Fruit fly (Drosophila melanogaster) whole organism, embryonic: ENCODE results near the gene Fibp.

Source experiments
- Aef1 ChIP-seq: fragments of 200-800 bp; sonication (Bioruptor generic); IDR thresholded peaks from 3 replicates; pipeline ENCODE4 v1.3.6; 2022; ENCODE audit warnings: missing biosample characterization, missing genetic modification characterization
- Atf-2 ChIP-seq: fragments of 200-800 bp; sonication (Bioruptor generic); optimal IDR thresholded peaks from 2 replicates; lab custom pipeline; 2016; ENCODE audit warnings: missing biosample characterization, missing genetic modification characterization
- B-H2 ChIP-seq: fragments of 200-800 bp; sonication (Bioruptor generic); optimal IDR thresholded peaks from 2 replicates; lab custom pipeline; 2018; ENCODE audit warnings: missing biosample characterization, mild to moderate bottlenecking, missing genetic modification characterization
- Bgb ChIP-seq: fragments of 200-800 bp; sonication (Bioruptor generic); IDR thresholded peaks from 2 replicates; pipeline ENCODE4 v1.3.6; 2022; ENCODE audit warnings: missing biosample characterization, missing genetic modification characterization; ENCODE audit not compliant: partially characterized antibody
- CG10147 ChIP-seq: fragments of 200-800 bp; sonication (Bioruptor generic); optimal IDR thresholded peaks from 2 replicates; lab custom pipeline; 2019; ENCODE audit warnings: missing biosample characterization, mild to moderate bottlenecking, missing genetic modification characterization, moderate library complexity
- CG10959 ChIP-seq: fragments of 200-800 bp; sonication (Bioruptor generic); IDR thresholded peaks from 2 replicates; pipeline ENCODE4 v1.3.6; 2022; ENCODE audit warnings: missing biosample characterization, missing genetic modification characterization
- CG10979 ChIP-seq: fragments of 200-800 bp; sonication (Bioruptor generic); optimal IDR thresholded peaks from 2 replicates; lab custom pipeline; 2018; ENCODE audit warnings: missing biosample characterization, mild to moderate bottlenecking, missing genetic modification characterization, moderate library complexity
- CG11695 ChIP-seq: fragments of 200-800 bp; sonication (Bioruptor generic); IDR thresholded peaks from 3 replicates; pipeline ENCODE4 v1.3.6; 2022; ENCODE audit warnings: missing biosample characterization, missing genetic modification characterization
- CG12071 ChIP-seq: fragments of 200-800 bp; sonication (Bioruptor generic); optimal IDR thresholded peaks from 3 replicates; lab custom pipeline; 2018; ENCODE audit warnings: missing biosample characterization, mild to moderate bottlenecking, missing genetic modification characterization
- CG12769 ChIP-seq: fragments of 200-800 bp; sonication (Bioruptor generic); optimal IDR thresholded peaks from 2 replicates; lab custom pipeline; 2019; ENCODE audit warnings: missing biosample characterization, mild to moderate bottlenecking, missing genetic modification characterization, moderate library complexity
- CG14667 ChIP-seq: fragments of 200-800 bp; sonication (Bioruptor generic); IDR thresholded peaks from 2 replicates; pipeline ENCODE4 v1.3.6; 2022; ENCODE audit warnings: missing biosample characterization, missing genetic modification characterization
- CG15073 ChIP-seq: fragments of 200-800 bp; sonication (Bioruptor generic); optimal IDR thresholded peaks from 2 replicates; lab custom pipeline; 2016; ENCODE audit warnings: missing biosample characterization, missing genetic modification characterization
- CG15601 ChIP-seq: fragments of 200-800 bp; sonication (Bioruptor generic); optimal IDR thresholded peaks from 3 replicates; lab custom pipeline; 2019; ENCODE audit warnings: missing biosample characterization, mild to moderate bottlenecking, missing genetic modification characterization, moderate library complexity
- CG16813 ChIP-seq: fragments of 200-800 bp; sonication (Bioruptor generic); IDR thresholded peaks from 3 replicates; pipeline ENCODE4 v1.3.6; 2022; ENCODE audit warnings: missing biosample characterization, missing genetic modification characterization; ENCODE audit not compliant: partially characterized antibody
- CG17359 ChIP-seq: fragments of 200-800 bp; sonication (Bioruptor generic); optimal IDR thresholded peaks from 3 replicates; lab custom pipeline; 2018; ENCODE audit warnings: missing biosample characterization, mild to moderate bottlenecking, missing genetic modification characterization, moderate library complexity
- CG2712 ChIP-seq: fragments of 200-800 bp; optimal IDR thresholded peaks from 3 replicates; lab custom pipeline; 2019; ENCODE audit warnings: missing biosample characterization, mild to moderate bottlenecking, missing genetic modification characterization, moderate library complexity
- CG31388 ChIP-seq: fragments of 200-800 bp; sonication (Bioruptor generic); optimal IDR thresholded peaks from 2 replicates; lab custom pipeline; 2016; ENCODE audit warnings: missing biosample characterization, missing genetic modification characterization
- CG32532 ChIP-seq: fragments of 200-800 bp; sonication (Bioruptor generic); IDR thresholded peaks from 2 replicates; pipeline ENCODE4 v1.3.6; 2022; ENCODE audit warnings: missing biosample characterization, missing genetic modification characterization
- CG34224 ChIP-seq: fragments of 200-800 bp; sonication (Bioruptor generic); IDR thresholded peaks from 3 replicates; pipeline ENCODE4 v1.3.6; 2022; ENCODE audit warnings: missing biosample characterization, missing genetic modification characterization; ENCODE audit not compliant: partially characterized antibody
- CG43689 ChIP-seq: fragments of 200-800 bp; sonication (Bioruptor generic); IDR thresholded peaks from 2 replicates; pipeline ENCODE4 v1.3.6; 2022; ENCODE audit warnings: missing biosample characterization, missing genetic modification characterization
- CG6791 ChIP-seq: fragments of 200-800 bp; sonication (Bioruptor generic); IDR thresholded peaks from 3 replicates; pipeline ENCODE4 v1.3.6; 2022; ENCODE audit warnings: missing biosample characterization, missing genetic modification characterization; ENCODE audit not compliant: partially characterized antibody
- CG6854 ChIP-seq: fragments of 200-800 bp; sonication (Bioruptor generic); optimal IDR thresholded peaks from 3 replicates; lab custom pipeline; 2017; ENCODE audit warnings: missing biosample characterization, mild to moderate bottlenecking, missing genetic modification characterization
- CG7745 ChIP-seq: fragments of 200-800 bp; sonication (Bioruptor generic); optimal IDR thresholded peaks from 2 replicates; lab custom pipeline; 2018; ENCODE audit warnings: missing biosample characterization, mild to moderate bottlenecking, missing genetic modification characterization, moderate library complexity
- CG8765 ChIP-seq: fragments of 200-800 bp; sonication (Bioruptor generic); IDR thresholded peaks from 2 replicates; pipeline ENCODE4 v1.3.6; 2022; ENCODE audit warnings: missing biosample characterization, missing genetic modification characterization
- CTCF ChIP-seq: fragments of 200-800 bp; sonication (Bioruptor generic); optimal IDR thresholded peaks from 2 replicates; lab custom pipeline; 2017; ENCODE audit warnings: missing biosample characterization, mild to moderate bottlenecking, missing genetic modification characterization, moderate library complexity
- Dp ChIP-seq: fragments of 200-800 bp; sonication (Bioruptor generic); optimal IDR thresholded peaks from 2 replicates; lab custom pipeline; 2018; ENCODE audit warnings: missing biosample characterization, mild to moderate bottlenecking, missing genetic modification characterization, moderate library complexity
- Dref ChIP-seq: fragments of 200-800 bp; sonication (Bioruptor generic); IDR thresholded peaks from 2 replicates; pipeline ENCODE4 v1.3.6; 2022; ENCODE audit warnings: missing biosample characterization, missing genetic modification characterization
- H15 ChIP-seq: fragments of 200-800 bp; sonication (Bioruptor generic); IDR thresholded peaks from 3 replicates; pipeline ENCODE4 v1.3.6; 2022; ENCODE audit warnings: missing biosample characterization, missing genetic modification characterization
- HHEX ChIP-seq: fragments of 200-800 bp; sonication (Bioruptor generic); optimal IDR thresholded peaks from 3 replicates; lab custom pipeline; 2017; ENCODE audit warnings: missing biosample characterization, mild to moderate bottlenecking, missing genetic modification characterization, missing genetic modification reagents
- HLHmδ ChIP-seq: fragments of 200-800 bp; sonication (Bioruptor generic); optimal IDR thresholded peaks from 2 replicates; lab custom pipeline; 2018; ENCODE audit warnings: missing biosample characterization, mild to moderate bottlenecking, missing genetic modification characterization, moderate library complexity
- HmgD ChIP-seq: fragments of 200-800 bp; sonication (Bioruptor generic); optimal IDR thresholded peaks from 3 replicates; lab custom pipeline; 2016; ENCODE audit warnings: missing biosample characterization, missing genetic modification characterization
- Hr78 ChIP-seq, 2 experiments: fragments of 200-800 bp in 1 of 2; fragments of >200 bp in 1 of 2; sonication (Bioruptor generic) in 1 of 2; optimal IDR thresholded peaks; 2 replicates each; lab custom pipeline; 2017 to 2019; ENCODE audit warnings: missing biosample characterization in 2 of 2, missing genetic modification characterization in 2 of 2, mild to moderate bottlenecking in 1 of 2, moderate library complexity in 1 of 2
- PHDP ChIP-seq: fragments of 200-800 bp; sonication (Bioruptor generic); optimal IDR thresholded peaks from 3 replicates; lab custom pipeline; 2018; ENCODE audit warnings: missing biosample characterization, mild to moderate bottlenecking, missing genetic modification characterization, moderate library complexity
- Pdp1 ChIP-seq, 2 experiments: fragments of 200-800 bp; sonication (Bioruptor generic); optimal IDR thresholded peaks; 3 replicates each; lab custom pipeline; 2016; ENCODE audit warnings: missing biosample characterization in 2 of 2, missing genetic modification characterization in 2 of 2, mild to moderate bottlenecking in 1 of 2, moderate library complexity in 1 of 2
- az2 ChIP-seq: fragments of 200-800 bp; sonication (Bioruptor generic); optimal IDR thresholded peaks from 3 replicates; lab custom pipeline; 2016; ENCODE audit warnings: missing biosample characterization, missing genetic modification characterization
- bab2 ChIP-seq: fragments of 200-800 bp; sonication (Bioruptor generic); optimal IDR thresholded peaks from 2 replicates; lab custom pipeline; 2016; ENCODE audit warnings: missing biosample characterization, missing genetic modification characterization
- caup ChIP-seq: fragments of 200-800 bp; sonication (Bioruptor generic); optimal IDR thresholded peaks from 3 replicates; lab custom pipeline; 2017; ENCODE audit warnings: missing biosample characterization, mild to moderate bottlenecking, missing genetic modification characterization, moderate library complexity; ENCODE audit not compliant: severe bottlenecking
- da ChIP-seq: fragments of 200-800 bp; sonication (Bioruptor generic); optimal IDR thresholded peaks from 2 replicates; lab custom pipeline; 2016; ENCODE audit warnings: missing biosample characterization, missing genetic modification characterization
- en ChIP-seq: fragments of 200-800 bp; sonication (Bioruptor generic); optimal IDR thresholded peaks from 2 replicates; lab custom pipeline; 2016; ENCODE audit warnings: missing biosample characterization, missing genetic modification characterization
- eve ChIP-seq, 2 experiments: fragments of >200 bp; optimal IDR thresholded peaks; 2 replicates each; lab custom pipeline; 2017; ENCODE audit warnings: missing biosample characterization in 2 of 2, missing genetic modification characterization in 2 of 2
- ftz-f1 ChIP-seq: fragments of 200-800 bp; sonication (Bioruptor generic); optimal IDR thresholded peaks from 2 replicates; lab custom pipeline; 2016; ENCODE audit warnings: missing biosample characterization, missing genetic modification characterization
- grn ChIP-seq: fragments of 200-800 bp; sonication (Bioruptor generic); optimal IDR thresholded peaks from 3 replicates; lab custom pipeline; 2017; ENCODE audit warnings: missing biosample characterization, missing genetic modification characterization
- hb ChIP-seq: fragments of 200-800 bp; sonication (Bioruptor generic); IDR thresholded peaks from 3 replicates; pipeline ENCODE4 v1.3.6; 2022; ENCODE audit warnings: missing biosample characterization, missing genetic modification characterization; ENCODE audit not compliant: partially characterized antibody
- onecut ChIP-seq: fragments of 200-800 bp; sonication (Bioruptor generic); IDR thresholded peaks from 2 replicates; pipeline ENCODE4 v1.3.6; 2022; ENCODE audit warnings: missing biosample characterization, missing genetic modification characterization
- sc ChIP-seq, 3 experiments: fragments of >200 bp in 2 of 3; fragments of 200-800 bp in 1 of 3; sonication (Bioruptor generic) in 1 of 3; optimal IDR thresholded peaks; 2 replicates in 2 of 3; 3 replicates in 1 of 3; lab custom pipeline; 2017; ENCODE audit warnings: mild to moderate bottlenecking in 1 of 3, missing biosample characterization in 1 of 3, missing genetic modification characterization in 1 of 3, missing genetic modification reagents in 1 of 3
- sima ChIP-seq: fragments of 200-800 bp; sonication (Bioruptor generic); optimal IDR thresholded peaks from 2 replicates; lab custom pipeline; 2016; ENCODE audit warnings: missing biosample characterization, missing genetic modification characterization
- stwl ChIP-seq: fragments of 200-800 bp; sonication (Bioruptor generic); optimal IDR thresholded peaks from 3 replicates; lab custom pipeline; 2018; ENCODE audit warnings: missing biosample characterization, mild to moderate bottlenecking, missing genetic modification characterization, moderate library complexity
- wor ChIP-seq: fragments of 200-800 bp; sonication (Bioruptor generic); IDR thresholded peaks from 2 replicates; pipeline ENCODE4 v1.3.6; 2022; ENCODE audit warnings: missing biosample characterization, missing genetic modification characterization

Gene Fibp

dm6 chr3L:19817807-19818531, at the start of gene Fibp, which contains the start of gene Deaf1 (continued):
- TF ChIP-seq sima (GFP tag; lab: Kevin White, UChicago) (peak; percentile 26), CG32532 (GFP tag; lab: Robert Waterston, UW) (peak; percentile 82), sc (optimal IDR thresholded peaks at IDR 0.05; lab: Kevin White, UChicago) (no peak), sc (GFP tag; optimal IDR thresholded peaks at IDR 0.05; lab: Kevin White, UChicago) (peak; percentile 11), B-H2 (GFP tag; lab: Kevin White, UChicago) (peak; percentile 64), CG15601 (peak; percentile 65), Dref (GFP tag; lab: Robert Waterston, UW) (peak; percentile 74), grn (GFP tag; lab: Kevin White, UChicago) (peak; percentile 62), CG6854 (GFP tag; lab: Kevin White, UChicago) (no peak), PHDP (tag; lab: Kevin White, UChicago) (peak; percentile 68), Aef1 (GFP tag; lab: Robert Waterston, UW) (peak; percentile 67; the same call in 2 of the 3 replicates), hb (GFP tag; lab: Robert Waterston, UW) (peak; percentile 99), H15 (peak; percentile 68), CG12769 (tag; lab: Kevin White, UChicago) (peak; percentile 47), HLHmδ (GFP tag; lab: Kevin White, UChicago) (no peak), CG16813 (GFP tag; lab: Robert Waterston, UW) (peak; percentile 100), Bgb (GFP tag; lab: Robert Waterston, UW) (peak; percentile 99), CTCF (no peak), bab2 (GFP tag; lab: Kevin White, UChicago) (peak; percentile 80), az2 (GFP tag; lab: Kevin White, UChicago) (peak; percentile 77), Hr78 (GFP tag; optimal IDR thresholded peaks at IDR 0.05; lab: Kevin White, UChicago) (no peak), onecut (GFP tag; lab: Robert Waterston, UW) (no peak; the same call in 1 of the 2 replicates), CG14667 (GFP tag; lab: Robert Waterston, UW) (peak; percentile 55; the same call in 1 of the 2 replicates), en (GFP tag; lab: Kevin White, UChicago) (no peak), CG43689 (GFP tag; lab: Robert Waterston, UW) (no peak), HmgD (GFP tag; lab: Kevin White, UChicago) (peak; percentile 84), Dp (GFP tag; lab: Kevin White, UChicago) (peak; percentile 2), CG8765 (GFP tag; lab: Robert Waterston, UW) (peak; percentile 49; the same call in 1 of the 2 replicates), CG2712 (tag; lab: Kevin White, UChicago) (peak; percentile 81), CG10979 (peak; percentile 54), HHEX (no peak), CG6791 (GFP tag; lab: Robert Waterston, UW) (peak; percentile 99), da (GFP tag; lab: Kevin White, UChicago) (peak; percentile 69), Atf-2 (GFP tag; lab: Kevin White, UChicago) (peak; percentile 85), CG17359 (tag; lab: Kevin White, UChicago) (peak; percentile 64), CG34224 (peak; percentile 91), caup (peak; percentile 46), CG15073 (GFP tag; lab: Kevin White, UChicago) (peak; percentile 7), CG10147 (GFP tag; lab: Kevin White, UChicago) (peak; percentile 74), wor (GFP tag; lab: Robert Waterston, UW) (no peak), ftz-f1 (no peak), Pdp1 (GFP tag; optimal IDR thresholded peaks at IDR 0.05; lab: Kevin White, UChicago) (peak; percentile 76 to 85), CG31388 (peak; percentile 49), CG10959 (no peak), CG12071 (GFP tag; lab: Kevin White, UChicago) (no peak), stwl (tag; lab: Kevin White, UChicago) (peak; percentile 48), CG11695 (GFP tag; lab: Robert Waterston, UW) (no peak), eve (GFP tag; optimal IDR thresholded peaks at IDR 0.05; lab: Kevin White, UChicago) (no peak), CG7745 (tag; lab: Kevin White, UChicago) (no peak)
